Worm (Caenorhabditis elegans): ENCODE results near the gene dpr-1.

ce11 chrV:13908120-13908915 is 33.7 kb downstream of the dpr-1 start:
- TF ChIP-seq flt-1 (GFP tag; IDR thresholded peaks at IDR 0.05) (no peak), klf-2 (GFP tag; conservative IDR thresholded peaks at IDR 0.05) (no peak), T22C8.4 (GFP tag; IDR thresholded peaks at IDR 0.05) (no peak), ztf-23 (GFP tag; IDR thresholded peaks at IDR 0.05) (no peak), med-1 (GFP tag; optimal IDR thresholded peaks at IDR 0.05; ENCODE audit: insufficient read depth) (no peak), ref-1 (GFP tag; conservative IDR thresholded peaks at IDR 0.05) (no peak), cog-1 (tag; optimal IDR thresholded peaks at IDR 0.05) (no peak), ztf-29 (GFP tag; IDR thresholded peaks at IDR 0.05) (no peak), tab-1 (GFP tag; IDR thresholded peaks at IDR 0.05) (no peak)
